Fruit fly (Drosophila melanogaster) whole organism, larva: ENCODE measurements around the gene Or10a.

ENCODE experiments used
- noc ChIP-seq: fragments of 200-800 bp; sonication (Bioruptor generic); optimal IDR thresholded peaks from 3 replicates; lab custom pipeline; 2019; ENCODE audit warnings: missing biosample characterization, mild to moderate bottlenecking, missing genetic modification characterization, moderate library complexity

Gene Or10a

dm6 chrX:11441829-11442634, 24.8 kb upstream of the Or10a start, which contains the start of gene Sk1:
Gene Sk1, plus strand, starts transcription at chrX:11442539.
- no peak for TF ChIP-seq noc (tag; lab: Kevin White, UChicago)

DNA sequence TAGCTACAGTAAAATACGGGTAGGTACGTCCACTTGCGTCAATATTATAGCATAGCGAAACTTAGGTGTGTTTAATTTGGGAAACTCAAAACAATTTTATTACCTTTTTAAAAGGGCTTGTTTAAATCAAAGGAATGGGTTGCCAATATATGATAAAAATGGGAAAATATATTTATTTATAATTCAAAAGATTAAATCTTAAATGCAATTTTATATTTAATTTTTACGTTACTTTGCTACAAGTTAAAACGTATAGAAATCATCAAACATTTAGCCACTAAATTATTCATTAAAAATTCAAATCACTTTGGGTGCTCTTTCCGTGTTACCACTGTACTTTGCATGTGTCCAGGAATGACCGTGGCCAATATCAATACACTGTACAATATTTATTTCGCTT, 23.7 kb upstream of the Or10a start:
- TF ChIP-seq noc (tag; lab: Kevin White, UChicago) = peak; percentile 68

DNA sequence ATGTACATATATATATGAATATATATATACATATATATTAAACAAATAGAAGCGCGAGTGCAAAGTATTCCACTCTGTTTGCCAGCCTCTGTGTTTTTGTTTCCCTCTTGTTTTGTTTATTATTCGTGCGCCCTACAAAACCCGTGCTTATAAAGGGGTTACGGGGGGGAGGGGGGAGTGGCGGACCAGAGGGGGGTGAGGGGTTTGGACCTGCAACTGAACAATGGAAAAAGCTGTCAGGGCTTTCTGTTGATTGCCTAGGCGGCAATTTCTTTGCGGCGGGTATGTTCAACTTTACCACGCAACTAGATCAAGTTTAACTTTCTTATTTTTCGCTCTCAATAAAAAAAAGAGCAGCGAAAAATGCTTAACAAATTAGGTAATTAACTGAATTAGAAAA, 22.0 kb upstream of the Or10a start:
- no peak for TF ChIP-seq noc (tag; lab: Kevin White, UChicago)

DNA sequence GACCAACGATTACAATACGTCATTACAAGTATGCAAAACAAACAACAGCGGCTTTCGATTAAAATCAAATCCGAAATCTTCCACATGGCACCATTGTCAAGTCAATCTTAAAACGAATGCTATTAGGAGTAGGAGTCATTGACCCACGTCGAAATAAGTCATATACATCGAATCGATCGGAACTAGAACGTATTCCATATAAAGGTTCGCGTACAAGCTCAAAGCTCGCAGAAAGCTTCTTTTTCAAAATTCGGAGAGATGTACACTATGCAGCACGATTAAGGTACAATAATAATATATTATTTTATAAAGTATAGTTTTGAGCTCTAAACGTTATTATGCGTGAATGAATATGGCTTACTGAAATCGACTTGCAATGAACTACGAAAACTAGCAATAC, 16.7 kb upstream of the Or10a start:
- TF ChIP-seq noc (tag; lab: Kevin White, UChicago) = no peak

DNA sequence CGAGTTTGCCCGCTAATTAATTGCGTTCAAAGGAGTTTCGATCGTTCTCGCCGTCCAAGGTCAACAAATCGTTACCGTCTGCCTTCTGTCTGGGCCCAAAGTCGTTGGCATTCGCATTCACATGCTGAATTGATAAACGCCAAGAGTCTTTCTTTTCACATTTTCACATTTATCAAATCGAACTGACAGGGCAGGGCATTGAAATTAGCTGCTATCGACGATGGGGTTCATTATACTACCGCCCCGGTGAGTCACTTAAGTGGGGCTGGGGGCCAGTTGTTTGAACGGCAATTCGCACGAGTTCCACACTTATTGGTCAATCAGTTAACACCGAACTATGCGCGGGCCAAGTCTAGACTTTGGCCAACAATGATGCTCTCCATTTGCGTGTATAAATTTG, 13.7 kb upstream of the Or10a start:
- TF ChIP-seq noc (tag; lab: Kevin White, UChicago) = peak; percentile 10

- TF ChIP-seq noc (tag; lab: Kevin White, UChicago) = no peak
These were observed 10.1 kb upstream of the Or10a start for dm6 chrX:11427282-11427689.

- TF ChIP-seq noc (tag; lab: Kevin White, UChicago) = no peak
These were observed 8.9 kb upstream of the Or10a start for dm6 chrX:11425956-11426598.

- no peak for TF ChIP-seq noc (tag; lab: Kevin White, UChicago)
These were observed 8.2 kb upstream of the Or10a start for dm6 chrX:11425401-11425800.

- peak; percentile 74 for TF ChIP-seq noc (tag; lab: Kevin White, UChicago)
These were observed 7.3 kb upstream of the Or10a start for dm6 chrX:11424512-11424911.

dm6 chrX:11423277-11423717, 6.1 kb upstream of the Or10a start:
- TF ChIP-seq noc (tag; lab: Kevin White, UChicago) = peak; percentile 92

DNA sequence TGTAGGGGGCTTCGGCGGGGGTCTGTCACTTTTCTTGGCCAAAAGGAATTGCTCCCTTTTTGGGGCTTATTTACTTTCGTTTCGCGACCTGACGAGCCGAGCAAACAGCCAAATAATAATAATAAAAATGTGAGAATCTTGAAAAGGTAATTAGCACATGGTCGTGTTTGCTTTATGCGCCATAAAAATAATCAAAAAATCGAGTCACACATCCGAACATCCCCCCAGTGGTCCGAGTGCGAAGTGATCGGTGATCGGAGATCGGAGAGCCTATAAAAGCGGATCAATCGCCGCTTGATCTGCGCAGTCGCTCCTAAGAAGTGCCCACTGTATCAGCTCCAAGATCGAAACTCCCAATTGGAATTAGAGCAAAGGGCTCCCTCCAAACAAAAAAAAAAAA, 5.3 kb upstream of the Or10a start, which contains the start of gene Gs2:
TSS of gene Gs2 (plus strand) at position 301 of the 400 bp plus-strand sequence.
- no peak for TF ChIP-seq noc (tag; lab: Kevin White, UChicago)

DNA sequence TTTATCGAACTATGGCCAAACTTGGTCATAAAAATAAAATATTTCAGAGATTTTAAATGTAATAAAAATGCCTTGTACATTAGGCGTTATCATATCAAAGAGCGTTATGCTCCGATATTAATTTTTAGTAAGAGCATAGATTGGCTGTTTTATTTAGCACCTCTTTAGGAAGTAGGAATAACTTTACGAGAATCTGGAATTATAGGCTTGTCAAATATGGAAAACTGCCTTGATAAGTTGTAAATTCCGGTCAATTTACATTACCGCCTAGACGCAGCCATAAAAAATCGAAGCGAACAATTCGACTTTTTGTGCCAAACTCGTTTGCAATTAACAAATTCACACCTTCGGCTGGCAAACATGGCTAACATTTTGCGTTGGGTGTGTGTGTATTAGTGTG, 4.8 kb upstream of the Or10a start:
- TF ChIP-seq noc (tag; lab: Kevin White, UChicago) = no peak

DNA sequence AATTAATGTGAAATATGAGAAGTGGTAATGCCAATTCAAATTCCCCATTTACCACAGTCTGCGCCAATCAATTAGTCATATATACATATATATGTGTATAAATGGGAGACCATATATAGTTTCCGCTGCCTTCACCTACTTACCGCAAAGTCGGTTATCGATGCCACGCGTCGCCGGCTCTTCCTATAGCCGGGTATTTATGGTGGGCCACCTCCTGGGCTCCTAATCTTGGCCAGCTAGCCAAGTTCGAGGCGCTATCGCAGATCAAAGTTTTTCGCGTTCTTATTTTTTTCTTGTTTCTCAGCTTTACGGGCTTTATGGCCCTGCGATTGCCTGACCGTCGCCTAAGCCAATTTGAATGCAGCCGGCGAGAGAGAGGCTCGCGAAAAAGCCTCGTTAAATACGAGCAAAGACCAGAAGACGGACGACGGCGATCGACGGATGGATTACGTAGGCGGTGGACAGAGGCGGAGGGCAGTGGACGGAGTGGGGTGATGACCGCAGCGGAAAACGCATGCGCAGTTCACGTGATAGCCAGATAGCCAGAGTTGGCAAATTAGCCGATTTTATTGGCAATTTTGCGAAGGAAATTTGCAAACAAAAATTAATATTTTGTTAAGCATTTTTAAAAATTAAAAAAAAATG, 3.7 kb upstream of the Or10a start:
- TF ChIP-seq noc (tag; lab: Kevin White, UChicago) = peak; percentile 34

dm6 chrX:11419962-11420361, 2.7 kb upstream of the Or10a start:
- TF ChIP-seq noc (tag; lab: Kevin White, UChicago) = no peak

DNA sequence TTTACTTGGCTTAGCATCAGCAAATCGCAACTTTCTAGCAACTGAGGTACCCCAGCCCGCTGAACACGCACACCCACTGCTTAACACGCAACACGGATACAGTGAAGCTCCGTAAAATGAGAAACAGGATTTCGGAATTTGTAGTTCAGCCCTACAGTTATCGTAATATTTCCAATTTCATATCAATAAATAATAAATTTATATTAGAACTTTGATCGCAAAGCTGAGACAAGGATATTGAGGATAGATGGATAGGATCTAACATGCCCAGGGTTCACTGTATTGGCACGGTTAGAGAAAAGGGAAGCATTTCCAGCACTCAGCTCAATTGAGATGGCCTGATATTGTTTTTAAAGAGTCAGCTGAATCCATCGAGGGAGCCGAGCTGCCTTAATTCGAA, 2.0 kb upstream of the Or10a start:
- TF ChIP-seq noc (tag; lab: Kevin White, UChicago) = peak; percentile 9

DNA sequence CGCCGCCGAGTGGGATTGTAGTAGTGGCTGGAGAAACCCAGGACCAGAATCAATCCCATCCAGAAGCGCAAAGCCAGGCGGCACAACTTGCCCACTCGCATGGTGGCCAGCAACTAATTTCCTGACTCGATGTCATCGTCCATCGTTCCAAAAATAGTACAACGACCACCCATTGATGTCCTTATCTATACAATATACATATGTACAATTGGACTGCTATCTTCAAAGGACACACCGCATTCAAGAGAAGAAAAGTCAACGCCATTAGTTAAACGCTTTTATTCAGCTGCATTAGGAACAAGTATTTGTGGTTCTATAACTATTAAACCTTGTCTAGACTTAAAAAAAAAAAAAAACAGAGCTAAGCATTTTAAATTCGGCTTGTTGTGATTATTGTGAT, 4.1 kb downstream of the Or10a start, which contains the start of gene Gr10b:
TSS of gene Gr10b (minus strand) at position 101 of the 400 bp plus-strand sequence.
- no peak for TF ChIP-seq noc (tag; lab: Kevin White, UChicago)
